Fruit fly (Drosophila melanogaster) whole organism, embryonic: Measurements from ENCODE around the gene Rad60.
A peak's percentile ranks its signal among the peaks of the same experiment; 100 is the strongest.

Experiments used
- CG10321 ChIP-seq: fragments of 200-800 bp; sonication (Bioruptor generic); IDR thresholded peaks from 2 replicates; pipeline ENCODE4 v1.3.6; 2022; ENCODE audit warnings: missing biosample characterization, missing genetic modification characterization
- CG12769 ChIP-seq: fragments of 200-800 bp; sonication (Bioruptor generic); optimal IDR thresholded peaks from 2 replicates; lab custom pipeline; 2019; ENCODE audit warnings: missing biosample characterization, mild to moderate bottlenecking, missing genetic modification characterization, moderate library complexity
- CG13296 ChIP-seq: fragments of 200-800 bp; sonication (Bioruptor generic); optimal IDR thresholded peaks from 3 replicates; lab custom pipeline; 2018; ENCODE audit warnings: missing biosample characterization, mild to moderate bottlenecking, missing genetic modification characterization
- CG13775 ChIP-seq: fragments of 200-800 bp; sonication (Bioruptor generic); optimal IDR thresholded peaks from 3 replicates; lab custom pipeline; 2017; ENCODE audit warnings: missing biosample characterization, mild to moderate bottlenecking, missing genetic modification characterization
- CG15514 ChIP-seq: fragments of 200-800 bp; sonication (Bioruptor generic); optimal IDR thresholded peaks from 3 replicates; lab custom pipeline; 2017; ENCODE audit warnings: missing biosample characterization, missing genetic modification characterization, mild to moderate bottlenecking, moderate library complexity, missing genetic modification reagents
- CG17359 ChIP-seq: fragments of 200-800 bp; sonication (Bioruptor generic); optimal IDR thresholded peaks from 3 replicates; lab custom pipeline; 2018; ENCODE audit warnings: missing biosample characterization, mild to moderate bottlenecking, missing genetic modification characterization, moderate library complexity
- CG2678 ChIP-seq: fragments of 200-800 bp; sonication (Bioruptor generic); optimal IDR thresholded peaks from 3 replicates; lab custom pipeline; 2019; ENCODE audit warnings: missing biosample characterization, mild to moderate bottlenecking, missing genetic modification characterization, moderate library complexity
- CG3407 ChIP-seq: fragments of 200-800 bp; sonication (Bioruptor generic); optimal IDR thresholded peaks from 2 replicates; lab custom pipeline; 2018; ENCODE audit warnings: missing biosample characterization, mild to moderate bottlenecking, missing genetic modification characterization
- CG3847 ChIP-seq: fragments of 200-800 bp; sonication (Bioruptor generic); IDR thresholded peaks from 2 replicates; pipeline ENCODE4 v1.3.6; 2022; ENCODE audit warnings: missing biosample characterization, missing genetic modification characterization
- CG6175 ChIP-seq: fragments of 200-800 bp; sonication (Bioruptor generic); IDR thresholded peaks from 3 replicates; pipeline ENCODE4 v1.3.6; 2022; ENCODE audit warnings: missing biosample characterization, missing genetic modification characterization
- CG6683 ChIP-seq: fragments of 200-800 bp; sonication (Bioruptor generic); optimal IDR thresholded peaks from 2 replicates; lab custom pipeline; 2017; ENCODE audit warnings: missing biosample characterization, mild to moderate bottlenecking, missing genetic modification characterization, missing genetic modification reagents
- CG6765 ChIP-seq: fragments of 200-800 bp; sonication (Bioruptor generic); optimal IDR thresholded peaks from 3 replicates; lab custom pipeline; 2017; ENCODE audit warnings: missing biosample characterization, mild to moderate bottlenecking, missing genetic modification characterization
- CG7271 ChIP-seq: fragments of 200-800 bp; sonication (Bioruptor generic); optimal IDR thresholded peaks from 2 replicates; lab custom pipeline; 2018; ENCODE audit warnings: missing biosample characterization, mild to moderate bottlenecking, missing genetic modification characterization, moderate library complexity
- CG7372 ChIP-seq: fragments of 200-800 bp; sonication (Bioruptor generic); IDR thresholded peaks from 2 replicates; pipeline ENCODE4 v1.3.6; 2022; ENCODE audit warnings: missing biosample characterization, missing genetic modification characterization
- CG7786 ChIP-seq: fragments of 200-800 bp; sonication (Bioruptor generic); optimal IDR thresholded peaks from 2 replicates; lab custom pipeline; 2016; ENCODE audit warnings: missing biosample characterization, missing genetic modification characterization
- CG8089 ChIP-seq: fragments of 200-800 bp; sonication (Bioruptor generic); optimal IDR thresholded peaks from 3 replicates; lab custom pipeline; 2016; ENCODE audit warnings: missing biosample characterization, missing genetic modification characterization
- CG8924 ChIP-seq: fragments of 200-800 bp; optimal IDR thresholded peaks from 3 replicates; lab custom pipeline; 2019; ENCODE audit warnings: missing biosample characterization, mild to moderate bottlenecking, missing genetic modification characterization, moderate library complexity
- CG9797 ChIP-seq: fragments of 200-800 bp; sonication (Bioruptor generic); optimal IDR thresholded peaks from 3 replicates; lab custom pipeline; 2018; ENCODE audit warnings: missing biosample characterization, mild to moderate bottlenecking, missing genetic modification characterization
- CHES-1-like ChIP-seq: fragments of 200-800 bp; sonication (Bioruptor generic); optimal IDR thresholded peaks from 2 replicates; lab custom pipeline; 2016; ENCODE audit warnings: missing biosample characterization, missing genetic modification characterization
- Dref ChIP-seq: fragments of 200-800 bp; sonication (Bioruptor generic); IDR thresholded peaks from 2 replicates; pipeline ENCODE4 v1.3.6; 2022; ENCODE audit warnings: missing biosample characterization, missing genetic modification characterization
- Gug ChIP-seq: fragments of 200-800 bp; sonication (Bioruptor generic); IDR thresholded peaks from 4 replicates; pipeline ENCODE4 v1.3.6; 2022; ENCODE audit warnings: missing biosample characterization, missing genetic modification characterization
- HHEX ChIP-seq: fragments of 200-800 bp; sonication (Bioruptor generic); optimal IDR thresholded peaks from 3 replicates; lab custom pipeline; 2017; ENCODE audit warnings: missing biosample characterization, mild to moderate bottlenecking, missing genetic modification characterization, missing genetic modification reagents
- Med ChIP-seq: fragments of 200-800 bp; sonication (Bioruptor generic); peaks from one replicate; lab custom pipeline; 2016; ENCODE audit warnings: missing biosample characterization, missing genetic modification characterization, mild to moderate bottlenecking, inconsistent platforms, moderate library complexity
- Mrtf ChIP-seq: fragments of 200-800 bp; sonication (Bioruptor generic); IDR thresholded peaks from 3 replicates; pipeline ENCODE4 v1.3.6; 2022; ENCODE audit warnings: missing biosample characterization, missing genetic modification characterization
- Sin3A ChIP-seq: fragments of >200 bp; optimal IDR thresholded peaks from 2 replicates; lab custom pipeline; 2018
- Trl ChIP-seq, 3 experiments: fragments of >200 bp in 2 of 3; fragments of 200-800 bp in 1 of 3; sonication (Bioruptor generic) in 1 of 3; optimal IDR thresholded peaks; 2 replicates in 1 of 3; 3 replicates in 2 of 3; lab custom pipeline; 2016 to 2017; ENCODE audit warnings: missing biosample characterization in 1 of 3, missing genetic modification characterization in 1 of 3
- YL-1 ChIP-seq: fragments of 200-800 bp; sonication (Bioruptor generic); optimal IDR thresholded peaks from 3 replicates; lab custom pipeline; 2017; ENCODE audit warnings: missing biosample characterization, mild to moderate bottlenecking, missing genetic modification characterization
- ash1 ChIP-seq: fragments of 200-800 bp; sonication (Bioruptor generic); optimal IDR thresholded peaks from 2 replicates; lab custom pipeline; 2018; ENCODE audit warnings: missing biosample characterization, mild to moderate bottlenecking, missing genetic modification characterization
- cg ChIP-seq: fragments of 200-800 bp; sonication (Bioruptor generic); optimal IDR thresholded peaks from 3 replicates; lab custom pipeline; 2019; ENCODE audit warnings: missing biosample characterization, mild to moderate bottlenecking, missing genetic modification characterization, moderate library complexity
- ci ChIP-seq: fragments of 200-800 bp; sonication (Bioruptor generic); IDR thresholded peaks from 3 replicates; pipeline ENCODE4 v1.3.6; 2022; ENCODE audit warnings: missing biosample characterization, missing genetic modification characterization
- crc ChIP-seq: fragments of 200-800 bp; sonication (Bioruptor generic); optimal IDR thresholded peaks from 2 replicates; lab custom pipeline; 2016; ENCODE audit warnings: missing biosample characterization, missing genetic modification characterization
- crp ChIP-seq, 2 experiments: fragments of 200-800 bp; sonication (Bioruptor generic); optimal IDR thresholded peaks; 2 replicates in 1 of 2; 3 replicates in 1 of 2; lab custom pipeline; 2017; ENCODE audit warnings: missing biosample characterization in 2 of 2, missing genetic modification characterization in 2 of 2, mild to moderate bottlenecking in 1 of 2, moderate library complexity in 1 of 2
- dmrt99B ChIP-seq: fragments of 200-800 bp; sonication (Bioruptor generic); optimal IDR thresholded peaks from 2 replicates; lab custom pipeline; 2018; ENCODE audit warnings: missing biosample characterization, mild to moderate bottlenecking, missing genetic modification characterization, moderate library complexity
- exex ChIP-seq: fragments of 200-800 bp; sonication (Bioruptor generic); optimal IDR thresholded peaks from 4 replicates; lab custom pipeline; 2018; ENCODE audit warnings: missing biosample characterization, mild to moderate bottlenecking, missing genetic modification characterization, moderate library complexity
- eyg ChIP-seq: fragments of 200-800 bp; sonication (Bioruptor generic); optimal IDR thresholded peaks from 3 replicates; lab custom pipeline; 2016; ENCODE audit warnings: missing biosample characterization, missing genetic modification characterization
- grau ChIP-seq: fragments of 200-800 bp; optimal IDR thresholded peaks from 3 replicates; lab custom pipeline; 2019; ENCODE audit warnings: missing biosample characterization, mild to moderate bottlenecking, missing genetic modification characterization, moderate library complexity
- gro ChIP-seq: fragments of 200-800 bp; sonication (Bioruptor generic); optimal IDR thresholded peaks from 2 replicates; lab custom pipeline; 2016; ENCODE audit warnings: missing biosample characterization, missing genetic modification characterization
- knrl ChIP-seq: fragments of 200-800 bp; sonication (Bioruptor generic); IDR thresholded peaks from 3 replicates; pipeline ENCODE4 v1.3.6; 2022; ENCODE audit warnings: missing biosample characterization, missing genetic modification characterization; ENCODE audit not compliant: partially characterized antibody
- mirr ChIP-seq: fragments of 200-800 bp; sonication (Bioruptor generic); optimal IDR thresholded peaks from 3 replicates; lab custom pipeline; 2018; ENCODE audit warnings: missing biosample characterization, mild to moderate bottlenecking, missing genetic modification characterization
- nerfin-1 ChIP-seq: fragments of 200-800 bp; sonication (Bioruptor generic); optimal IDR thresholded peaks from 3 replicates; lab custom pipeline; 2019; ENCODE audit warnings: missing biosample characterization, mild to moderate bottlenecking, missing genetic modification characterization, moderate library complexity
- pum ChIP-seq: fragments of 200-800 bp; sonication (Bioruptor generic); optimal IDR thresholded peaks from 2 replicates; lab custom pipeline; 2016; ENCODE audit warnings: missing biosample characterization, missing genetic modification characterization
- pzg ChIP-seq: fragments of 200-800 bp; sonication (Bioruptor generic); optimal IDR thresholded peaks from 3 replicates; lab custom pipeline; 2018; ENCODE audit warnings: missing biosample characterization, mild to moderate bottlenecking, missing genetic modification characterization, moderate library complexity
- repo ChIP-seq: fragments of 200-800 bp; sonication (Bioruptor generic); optimal IDR thresholded peaks from 2 replicates; lab custom pipeline; 2016; ENCODE audit warnings: missing biosample characterization, missing genetic modification characterization
- row ChIP-seq: fragments of 200-800 bp; sonication (Bioruptor generic); IDR thresholded peaks from 3 replicates; pipeline ENCODE4 v1.3.6; 2022; ENCODE audit warnings: missing biosample characterization, missing genetic modification characterization
- sd ChIP-seq: fragments of 200-800 bp; sonication (Bioruptor generic); optimal IDR thresholded peaks from 3 replicates; lab custom pipeline; 2018; ENCODE audit warnings: missing biosample characterization, mild to moderate bottlenecking, missing genetic modification characterization, moderate library complexity
- slbo ChIP-seq: fragments of 200-800 bp; sonication (Bioruptor generic); IDR thresholded peaks from 2 replicates; pipeline ENCODE4 v1.3.6; 2022; ENCODE audit warnings: missing biosample characterization, missing genetic modification characterization
- sr ChIP-seq: fragments of 200-800 bp; sonication (Bioruptor generic); IDR thresholded peaks from 3 replicates; pipeline ENCODE4 v1.3.6; 2022; ENCODE audit warnings: missing biosample characterization, missing genetic modification characterization
- tup ChIP-seq: fragments of 200-800 bp; sonication (Bioruptor generic); optimal IDR thresholded peaks from 2 replicates; lab custom pipeline; 2016; ENCODE audit warnings: missing biosample characterization, mild to moderate bottlenecking, missing genetic modification characterization, moderate library complexity
- vvl ChIP-seq: fragments of 200-800 bp; sonication (Bioruptor generic); IDR thresholded peaks from 2 replicates; pipeline ENCODE4 v1.3.6; 2022; ENCODE audit warnings: missing biosample characterization, missing genetic modification characterization
- zfh1 ChIP-seq: fragments of 200-800 bp; sonication (Bioruptor generic); IDR thresholded peaks from 3 replicates; pipeline ENCODE4 v1.3.6; 2022; ENCODE audit warnings: missing biosample characterization, missing genetic modification characterization

Gene Rad60

DNA sequence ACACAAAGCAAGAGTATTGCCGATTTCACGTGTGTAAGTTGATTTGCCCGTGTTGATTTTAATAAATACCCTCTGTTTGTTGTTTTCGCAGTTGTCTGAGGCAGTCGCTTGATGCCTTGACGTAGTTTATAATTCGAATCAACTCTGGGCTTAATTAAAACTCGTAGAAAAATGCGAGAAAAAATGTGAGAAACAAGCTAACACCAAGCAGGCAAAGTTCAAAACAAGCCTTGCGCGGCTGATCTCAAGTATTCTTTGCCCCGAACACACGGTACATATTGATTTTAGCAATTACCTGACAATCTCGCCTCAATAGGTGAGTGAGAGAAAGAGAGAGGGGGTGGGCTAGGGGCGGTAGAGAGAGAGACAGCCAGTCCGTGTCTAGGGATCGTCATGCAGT, 26.0 kb downstream of the Rad60 start (continued):
- peak; percentile 22 for TF ChIP-seq CG8089
- TF ChIP-seq CG13296, result peak; percentile 57
- TF ChIP-seq HHEX (GFP tag; lab: Kevin White, UChicago), result peak; percentile 53
- no peak for TF ChIP-seq Dref
- TF ChIP-seq grau (tag; lab: Kevin White, UChicago), result peak; percentile 13
- peak; percentile 9 for TF ChIP-seq sd
- peak; percentile 30 for TF ChIP-seq ash1 (GFP tag; lab: Kevin White, UChicago)
- peak; percentile 38 for TF ChIP-seq CG7786 (GFP tag; lab: Kevin White, UChicago)
- TF ChIP-seq CG7372 (GFP tag; lab: Robert Waterston, UW), result 0 out of 2 replicates have a peak, but pooled peaks have one; percentile 14
- TF ChIP-seq tup (GFP tag; lab: Kevin White, UChicago), result peak; percentile 13
- no peak for TF ChIP-seq Gug (GFP tag; lab: Robert Waterston, UW)
- peak; percentile 19 for TF ChIP-seq exex (tag; lab: Kevin White, UChicago)
- TF ChIP-seq vvl (GFP tag; lab: Robert Waterston, UW), result no peak
- TF ChIP-seq eyg (GFP tag; lab: Kevin White, UChicago), result peak; percentile 55
- TF ChIP-seq CG6765 (GFP tag; lab: Kevin White, UChicago), result peak; percentile 49
- TF ChIP-seq dmrt99B (tag; lab: Kevin White, UChicago), result peak; percentile 21
- TF ChIP-seq CG15514 (GFP tag; lab: Kevin White, UChicago), result peak; percentile 55
- no peak for TF ChIP-seq cg
- no peak for TF ChIP-seq Trl (optimal IDR thresholded peaks at IDR 0.05; lab: Kevin White, UChicago)
- peak; percentile 49 for TF ChIP-seq Trl (GFP tag; optimal IDR thresholded peaks at IDR 0.05; lab: Kevin White, UChicago)
- TF ChIP-seq row (GFP tag; lab: Robert Waterston, UW), result peak; percentile 38; the same call in 1 of the 3 replicates
- peak; percentile 1 for TF ChIP-seq CG6683 (GFP tag; lab: Kevin White, UChicago)
- 0 out of 3 replicates have a peak, but pooled peaks have one; percentile 24 for TF ChIP-seq CG6175 (GFP tag; lab: Robert Waterston, UW)
- peak; percentile 35 for TF ChIP-seq repo (GFP tag; lab: Kevin White, UChicago)
- no peak for TF ChIP-seq CG8924 (tag; lab: Kevin White, UChicago)
- TF ChIP-seq CG17359 (tag; lab: Kevin White, UChicago), result peak; percentile 21
- peak; percentile 24; the same call in 1 of the 3 replicates for TF ChIP-seq Mrtf (GFP tag; lab: Robert Waterston, UW)
- TF ChIP-seq CG10321 (GFP tag; lab: Robert Waterston, UW), result peak; percentile 21; the same call in 1 of the 2 replicates
- no peak for TF ChIP-seq crp (GFP tag; optimal IDR thresholded peaks at IDR 0.05; lab: Kevin White, UChicago)
- TF ChIP-seq Sin3A (lab: Kevin White, UChicago), result no peak
- TF ChIP-seq pzg (GFP tag; lab: Kevin White, UChicago), result no peak
- no peak for TF ChIP-seq CG7271
- TF ChIP-seq CG12769 (tag; lab: Kevin White, UChicago), result peak; percentile 72
- TF ChIP-seq nerfin-1 (tag; lab: Kevin White, UChicago), result no peak
- no peak for TF ChIP-seq YL-1 (GFP tag; lab: Kevin White, UChicago)
- peak; percentile 15 for TF ChIP-seq gro (GFP tag; lab: Kevin White, UChicago)
- 0 out of 3 replicates have a peak, but pooled peaks have one; percentile 23 for TF ChIP-seq ci (GFP tag; lab: Robert Waterston, UW)
- peak; percentile 59 for TF ChIP-seq mirr (GFP tag; lab: Kevin White, UChicago)
- TF ChIP-seq CG2678 (tag; lab: Kevin White, UChicago), result peak; percentile 62
- peak; percentile 24 for TF ChIP-seq CG13775
- TF ChIP-seq Med (GFP tag; lab: Kevin White, UChicago), result peak; percentile 89
- peak; percentile 29 for TF ChIP-seq CHES-1-like (GFP tag; lab: Kevin White, UChicago)
- peak; percentile 32; the same call in 1 of the 2 replicates for TF ChIP-seq slbo
- no peak for TF ChIP-seq knrl (GFP tag; lab: Robert Waterston, UW)
- 0 out of 2 replicates have a peak, but pooled peaks have one; percentile 24 for TF ChIP-seq CG3847 (GFP tag; lab: Robert Waterston, UW)
- peak; percentile 53; the same call in 1 of the 3 replicates for TF ChIP-seq zfh1 (GFP tag; lab: Robert Waterston, UW)
- no peak for TF ChIP-seq sr (GFP tag; lab: Robert Waterston, UW)
- no peak for TF ChIP-seq CG9797
- TF ChIP-seq crc (GFP tag; lab: Kevin White, UChicago), result peak; percentile 14
- TF ChIP-seq pum (GFP tag; lab: Kevin White, UChicago), result no peak
- peak; percentile 11 for TF ChIP-seq CG3407 (GFP tag; lab: Kevin White, UChicago)
